Fruit fly (Drosophila melanogaster): ENCODE data around the gene CG13625.

DNA sequence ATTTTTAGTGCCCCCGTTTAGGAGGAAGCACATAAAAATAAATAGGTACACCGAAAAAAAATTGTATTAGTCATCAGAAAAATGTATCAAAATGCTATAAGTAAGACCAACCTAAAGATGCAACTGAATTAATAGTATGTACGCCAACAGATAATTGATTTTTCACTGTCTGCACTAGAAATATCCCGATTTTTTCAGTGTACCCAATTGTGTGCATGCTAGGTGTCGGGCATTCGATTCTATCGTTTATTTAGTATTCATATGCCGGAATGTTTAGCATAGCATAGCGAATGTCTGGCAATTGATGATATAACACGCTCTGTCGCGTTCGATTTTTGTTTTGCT, 17.6 kb downstream of the CG13625 start:
- TF ChIP-seq bab1 (GFP tag; optimal IDR thresholded peaks at IDR 0.05) (peak; percentile 36), pad (GFP tag; optimal IDR thresholded peaks at IDR 0.05) (peak; percentile 11), CG5204 (GFP tag; optimal IDR thresholded peaks at IDR 0.05) (peak; percentile 81), cic (GFP tag; optimal IDR thresholded peaks at IDR 0.05) (no peak), toe (GFP tag; optimal IDR thresholded peaks at IDR 0.05) (peak; percentile 87), CG7101 (tag; optimal IDR thresholded peaks at IDR 0.05) (peak; percentile 66), cnc (optimal IDR thresholded peaks at IDR 0.05) (no peak), CG33017 (tag; optimal IDR thresholded peaks at IDR 0.05) (peak; percentile 75), kay (GFP tag; ENCODE audit: borderline replicate concordance) (no peak)
